Worm (Caenorhabditis elegans) whole organism, L2 larva: Measurements from ENCODE around the gene ZK863.8.

Experiments used
- ZK546.5 ChIP-seq: sonication (generic microtip); optimal IDR thresholded peaks from 2 replicates; lab custom pipeline; 2017; ENCODE audit warnings: missing biosample characterization, missing genetic modification characterization
- aly-2 ChIP-seq: fragments of 150-350 bp; optimal IDR thresholded peaks from 2 replicates; lab custom pipeline; 2014; ENCODE audit warnings: missing biosample characterization, missing genetic modification characterization
- ceh-82 ChIP-seq: fragments of 150-350 bp; optimal IDR thresholded peaks from 2 replicates; lab custom pipeline; 2014; ENCODE audit warnings: missing biosample characterization, missing genetic modification characterization
- lin-39 ChIP-seq: fragments of 150-350 bp; optimal IDR thresholded peaks from 2 replicates; lab custom pipeline; 2014; ENCODE audit warnings: missing biosample characterization, missing genetic modification reagents, missing genetic modification characterization
- lsy-2 ChIP-seq, 2 experiments: fragments of 150-350 bp in 1 of 2; sonication (generic microtip) in 1 of 2; optimal IDR thresholded peaks; 2 replicates each; lab custom pipeline; 2014 to 2017; ENCODE audit warnings: missing biosample characterization in 2 of 2, missing genetic modification characterization in 2 of 2
- mdl-1 ChIP-seq, 2 experiments: fragments of 150-350 bp in 1 of 2; sonication (generic microtip) in 1 of 2; optimal IDR thresholded peaks; 2 replicates each; lab custom pipeline; 2017; ENCODE audit warnings: missing biosample characterization in 2 of 2, missing genetic modification characterization in 2 of 2
- nhr-12 ChIP-seq: fragments of 150-350 bp; optimal IDR thresholded peaks from 2 replicates; lab custom pipeline; 2014; ENCODE audit warnings: missing biosample characterization, missing genetic modification characterization
- sma-3 ChIP-seq: sonication (generic microtip); optimal IDR thresholded peaks from 2 replicates; lab custom pipeline; 2016; ENCODE audit warnings: missing genetic modification reagents, missing genetic modification characterization, missing compliant biosample characterization
- unc-39 ChIP-seq: fragments of 150-350 bp; optimal IDR thresholded peaks from 2 replicates; lab custom pipeline; 2014; ENCODE audit warnings: missing biosample characterization, missing genetic modification characterization
- unc-62 ChIP-seq: fragments of 150-350 bp; optimal IDR thresholded peaks from 2 replicates; lab custom pipeline; 2014; ENCODE audit warnings: missing biosample characterization, missing genetic modification reagents, missing genetic modification characterization
- ztf-11 ChIP-seq: sonication (generic microtip); optimal IDR thresholded peaks from 2 replicates; lab custom pipeline; 2017; ENCODE audit warnings: missing biosample characterization, missing genetic modification characterization

ce11 chrV:12211090-12211489, 23.8 kb upstream of the ZK863.8 start:
- TF ChIP-seq ZK546.5 (tag; lab: Kevin White, UChicago), result no peak
- TF ChIP-seq unc-62 (GFP tag; lab: Kevin White, UChicago), result no peak
- TF ChIP-seq lin-39, result no peak
- no peak for TF ChIP-seq nhr-12 (tag; lab: Kevin White, UChicago)
- no peak for TF ChIP-seq aly-2
- no peak for TF ChIP-seq lsy-2 (tag; optimal IDR thresholded peaks at IDR 0.05; lab: Kevin White, UChicago)
- no peak for TF ChIP-seq unc-39
- no peak for TF ChIP-seq ztf-11 (tag; lab: Kevin White, UChicago)
- no peak for TF ChIP-seq ceh-82 (tag; lab: Kevin White, UChicago)
- TF ChIP-seq mdl-1 (tag; optimal IDR thresholded peaks at IDR 0.05; lab: Kevin White, UChicago), result no peak
- TF ChIP-seq sma-3 (GFP tag; lab: Kevin White, UChicago), result no peak
